Worm (Caenorhabditis elegans): ENCODE data around the gene srt-50.

- TF ChIP-seq ama-1 (optimal IDR thresholded peaks at IDR 0.05): no peak
- no peak for TF ChIP-seq ceh-24 (tag; optimal IDR thresholded peaks at IDR 0.05)
- no peak for TF ChIP-seq rnt-1 (tag; optimal IDR thresholded peaks at IDR 0.05)
- no peak for TF ChIP-seq unc-55 (GFP tag; optimal IDR thresholded peaks at IDR 0.05)
- no peak for TF ChIP-seq elt-4 (tag; optimal IDR thresholded peaks at IDR 0.05)
- TF ChIP-seq pha-2 (tag; optimal IDR thresholded peaks at IDR 0.05): no peak
- no peak for TF ChIP-seq hlh-6 (tag; optimal IDR thresholded peaks at IDR 0.05)
- no peak for TF ChIP-seq pqm-1 (tag; optimal IDR thresholded peaks at IDR 0.05)
- no peak for TF ChIP-seq unc-3 (GFP tag; conservative IDR thresholded peaks at IDR 0.05)
- TF ChIP-seq unc-3 (tag; optimal IDR thresholded peaks at IDR 0.05): no peak
- no peak for TF ChIP-seq nhr-11 (tag; optimal IDR thresholded peaks at IDR 0.05)
- TF ChIP-seq odd-2 (tag; optimal IDR thresholded peaks at IDR 0.05): no peak
Observed at ce11 chrIV:15068818-15069217, 5.7 kb upstream of the srt-50 start, which contains the start of gene srt-48.

All from whole organism, late embryonic.